Fruit fly (Drosophila melanogaster): ENCODE measurements around the gene CG13950.
A peak's percentile ranks its signal among the peaks of the same experiment; 100 is the strongest.

The CG13950 gene

dm6 chr2L:819315-820032 is 40.5 kb upstream of the CG13950 start, which contains the start of the genes PGAP2 and Clp (continued):
- TF ChIP-seq CG31388 (GFP tag; optimal IDR thresholded peaks at IDR 0.05), result peak; percentile 34
- no peak for TF ChIP-seq ab (GFP tag; optimal IDR thresholded peaks at IDR 0.05)
- no peak for TF ChIP-seq CG16779 (GFP tag; IDR thresholded peaks at IDR 0.05)
- peak; percentile 68 for TF ChIP-seq Oli (tag; optimal IDR thresholded peaks at IDR 0.05)
- TF ChIP-seq CG17612 (GFP tag; IDR thresholded peaks at IDR 0.05), result 0 out of 2 replicates have a peak, but pooled peaks have one; percentile 22
- no peak for TF ChIP-seq CG1792 (GFP tag; optimal IDR thresholded peaks at IDR 0.05)
- peak; percentile 73; the same call in 2 of the 3 replicates for TF ChIP-seq CG11456 (GFP tag; IDR thresholded peaks at IDR 0.05)
- peak; percentile 5 for TF ChIP-seq CG7271 (tag; optimal IDR thresholded peaks at IDR 0.05)
- TF ChIP-seq CG12236 (GFP tag; optimal IDR thresholded peaks at IDR 0.05), result no peak
- TF ChIP-seq zen (tag; optimal IDR thresholded peaks at IDR 0.05), result peak; percentile 62
- peak; percentile 79 for TF ChIP-seq CG12659 (GFP tag; optimal IDR thresholded peaks at IDR 0.05)
- TF ChIP-seq ewg (GFP tag; optimal IDR thresholded peaks at IDR 0.05), result peak; percentile 54
- TF ChIP-seq CG3407 (GFP tag; optimal IDR thresholded peaks at IDR 0.05), result peak; percentile 29
- TF ChIP-seq CG5245 (GFP tag; optimal IDR thresholded peaks at IDR 0.05), result peak; percentile 42
- TF ChIP-seq CG15601 (tag; optimal IDR thresholded peaks at IDR 0.05), result peak; percentile 62
- no peak for TF ChIP-seq Atf3 (GFP tag; optimal IDR thresholded peaks at IDR 0.05)
- TF ChIP-seq Asciz (GFP tag; optimal IDR thresholded peaks at IDR 0.05), result no peak
- peak; percentile 75 for TF ChIP-seq CG11085 (GFP tag; IDR thresholded peaks at IDR 0.05)
- no peak for TF ChIP-seq Stat92E (GFP tag; optimal IDR thresholded peaks at IDR 0.05)
- TF ChIP-seq Dref (GFP tag; IDR thresholded peaks at IDR 0.05), result peak; percentile 74
- peak; percentile 71 for TF ChIP-seq CG15696 (tag; optimal IDR thresholded peaks at IDR 0.05)
- no peak for TF ChIP-seq CG10462 (GFP tag; optimal IDR thresholded peaks at IDR 0.05)
- TF ChIP-seq Dfd (GFP tag; optimal IDR thresholded peaks at IDR 0.05), result no peak
- TF ChIP-seq CG2678 (tag; optimal IDR thresholded peaks at IDR 0.05), result peak; percentile 80
- peak; percentile 43 for TF ChIP-seq kay (GFP tag; optimal IDR thresholded peaks at IDR 0.05)
- TF ChIP-seq slp2 (GFP tag; optimal IDR thresholded peaks at IDR 0.05), result no peak
- TF ChIP-seq seq (GFP tag; IDR thresholded peaks at IDR 0.05), result peak; percentile 38; the same call in 1 of the 2 replicates
- no peak for TF ChIP-seq jigr1 (GFP tag; IDR thresholded peaks at IDR 0.05)
- no peak for TF ChIP-seq CG1832 (GFP tag; optimal IDR thresholded peaks at IDR 0.05)
- peak; percentile 71 for TF ChIP-seq trem (tag; optimal IDR thresholded peaks at IDR 0.05)
- no peak for TF ChIP-seq CG12769 (tag; optimal IDR thresholded peaks at IDR 0.05)
- TF ChIP-seq gsb (GFP tag; IDR thresholded peaks at IDR 0.05), result no peak
- TF ChIP-seq nerfin-1 (tag; optimal IDR thresholded peaks at IDR 0.05), result peak; percentile 65
- peak; percentile 94 for TF ChIP-seq row (GFP tag; IDR thresholded peaks at IDR 0.05)
- TF ChIP-seq CG16815 (GFP tag; optimal IDR thresholded peaks at IDR 0.05), result peak; percentile 59
- TF ChIP-seq ase (GFP tag; IDR thresholded peaks at IDR 0.05), result peak; percentile 65
- peak; percentile 52 for TF ChIP-seq Lhr (GFP tag; optimal IDR thresholded peaks at IDR 0.05)
- TF ChIP-seq sens (GFP tag), result peak; percentile 87
- peak; percentile 19 for TF ChIP-seq CG3065 (GFP tag; optimal IDR thresholded peaks at IDR 0.05)
- TF ChIP-seq lov (optimal IDR thresholded peaks at IDR 0.05), result no peak
- TF ChIP-seq lov (GFP tag; IDR thresholded peaks at IDR 0.05), result no peak
- TF ChIP-seq Pdp1 (GFP tag; optimal IDR thresholded peaks at IDR 0.05), result peak; percentile 67 to 69
- TF ChIP-seq Deaf1 (tag; optimal IDR thresholded peaks at IDR 0.05), result no peak
- peak; percentile 67 for TF ChIP-seq CG12942 (GFP tag; optimal IDR thresholded peaks at IDR 0.05)
- peak; percentile 63 for TF ChIP-seq pum (GFP tag; optimal IDR thresholded peaks at IDR 0.05)
- TF ChIP-seq caup (GFP tag; optimal IDR thresholded peaks at IDR 0.05; ENCODE audit: severe bottlenecking), result peak; percentile 42
- TF ChIP-seq CG4617 (GFP tag; optimal IDR thresholded peaks at IDR 0.05; ENCODE audit: borderline replicate concordance), result peak; percentile 61
- peak; percentile 77; the same call in 1 of the 2 replicates for TF ChIP-seq CG9215 (GFP tag; IDR thresholded peaks at IDR 0.05)
- no peak for TF ChIP-seq CG3838 (GFP tag; optimal IDR thresholded peaks at IDR 0.05)

Measured in whole organism, embryonic.